Worm (Caenorhabditis elegans) whole organism, midembryonic: Measurements from ENCODE around the gene soc-1.

Source experiments
- ref-1 ChIP-seq: fragments of 200-800 bp; sonication (Bioruptor generic); conservative IDR thresholded peaks from 2 replicates; pipeline ENCODE4 v1.3.6; 2022; ENCODE audit warnings: missing genetic modification reagents, missing genetic modification characterization, missing compliant biosample characterization
- ztf-23 ChIP-seq: fragments of 200-800 bp; sonication (Bioruptor generic); IDR thresholded peaks from 2 replicates; pipeline ENCODE4 v1.3.6; 2022; ENCODE audit warnings: missing genetic modification reagents, missing genetic modification characterization, missing compliant biosample characterization

ce11 chrV:4667062-4667461, 24.3 kb downstream of the soc-1 start:
- no peak for TF ChIP-seq ref-1
- TF ChIP-seq ztf-23: no peak
